Fruit fly (Drosophila melanogaster) whole organism, prepupa: Measurements from ENCODE around the gene Rel.

Source experiments
- Blimp-1 ChIP-seq: fragments of 200-800 bp; sonication (Bioruptor generic); optimal IDR thresholded peaks from 3 replicates; lab custom pipeline; 2017; ENCODE audit warnings: missing biosample characterization, missing genetic modification characterization, mild to moderate bottlenecking, moderate library complexity, missing genetic modification reagents
- CG10669 ChIP-seq: fragments of 200-800 bp; sonication (Bioruptor generic); optimal IDR thresholded peaks from 3 replicates; lab custom pipeline; 2018; ENCODE audit warnings: missing biosample characterization, mild to moderate bottlenecking, missing genetic modification characterization, moderate library complexity
- CG11762 ChIP-seq: fragments of 200-800 bp; sonication (Bioruptor generic); optimal IDR thresholded peaks from 3 replicates; lab custom pipeline; 2016; ENCODE audit warnings: missing biosample characterization, missing genetic modification characterization; ENCODE audit not compliant: insufficient read depth
- CG11902 ChIP-seq: fragments of 200-800 bp; sonication (Bioruptor generic); optimal IDR thresholded peaks from 3 replicates; lab custom pipeline; 2016; ENCODE audit warnings: missing biosample characterization, missing genetic modification characterization
- CG1621 ChIP-seq: fragments of 200-800 bp; sonication (Bioruptor generic); optimal IDR thresholded peaks from 3 replicates; lab custom pipeline; 2018; ENCODE audit warnings: missing biosample characterization, mild to moderate bottlenecking, missing genetic modification characterization
- CG16779 ChIP-seq: fragments of 200-800 bp; sonication (Bioruptor generic); optimal IDR thresholded peaks from 3 replicates; lab custom pipeline; 2017; ENCODE audit warnings: missing biosample characterization, mild to moderate bottlenecking, missing genetic modification characterization
- CG3032 ChIP-seq: fragments of 200-800 bp; optimal IDR thresholded peaks from 2 replicates; lab custom pipeline; 2019; ENCODE audit warnings: missing biosample characterization, mild to moderate bottlenecking, missing genetic modification characterization, moderate library complexity
- CG31627 ChIP-seq: fragments of 200-800 bp; sonication (Bioruptor generic); optimal IDR thresholded peaks from 3 replicates; lab custom pipeline; 2016; ENCODE audit warnings: missing biosample characterization, missing genetic modification characterization
- CG32006 ChIP-seq: fragments of 200-800 bp; sonication (Bioruptor generic); optimal IDR thresholded peaks from 3 replicates; lab custom pipeline; 2017; ENCODE audit warnings: missing biosample characterization, mild to moderate bottlenecking, missing genetic modification characterization
- CG34406 ChIP-seq: fragments of 200-800 bp; sonication (Bioruptor generic); optimal IDR thresholded peaks from 3 replicates; lab custom pipeline; 2016; ENCODE audit warnings: missing biosample characterization, missing genetic modification characterization
- CG3919 ChIP-seq: fragments of 200-800 bp; sonication (Bioruptor generic); optimal IDR thresholded peaks from 3 replicates; lab custom pipeline; 2016; ENCODE audit warnings: missing biosample characterization, missing genetic modification characterization
- CG4318 ChIP-seq: fragments of 200-800 bp; sonication (Bioruptor generic); optimal IDR thresholded peaks from 3 replicates; lab custom pipeline; 2017; ENCODE audit warnings: missing biosample characterization, mild to moderate bottlenecking, missing genetic modification characterization
- CG6163 ChIP-seq: fragments of 200-800 bp; sonication (Bioruptor generic); IDR thresholded peaks from 3 replicates; pipeline ENCODE4 v1.3.6; 2022; ENCODE audit warnings: missing biosample characterization, missing genetic modification characterization
- CG6276 ChIP-seq: fragments of 200-800 bp; sonication (Bioruptor generic); optimal IDR thresholded peaks from 2 replicates; lab custom pipeline; 2017; ENCODE audit warnings: missing biosample characterization, mild to moderate bottlenecking, missing genetic modification characterization
- CG6792 ChIP-seq: fragments of 200-800 bp; sonication (Bioruptor generic); optimal IDR thresholded peaks from 3 replicates; lab custom pipeline; 2016; ENCODE audit warnings: missing biosample characterization, missing genetic modification characterization
- CG6854 ChIP-seq: fragments of 200-800 bp; sonication (Bioruptor generic); optimal IDR thresholded peaks from 2 replicates; lab custom pipeline; 2017; ENCODE audit warnings: missing biosample characterization, mild to moderate bottlenecking, missing genetic modification characterization
- CG8632 ChIP-seq: fragments of 200-800 bp; sonication (Bioruptor generic); optimal IDR thresholded peaks from 3 replicates; lab custom pipeline; 2016; ENCODE audit warnings: missing biosample characterization, missing genetic modification characterization
- CG9139 ChIP-seq: fragments of 200-800 bp; sonication (Bioruptor generic); optimal IDR thresholded peaks from 3 replicates; lab custom pipeline; 2017; ENCODE audit warnings: missing biosample characterization, mild to moderate bottlenecking, missing genetic modification characterization
- Eip75B ChIP-seq: fragments of 200-800 bp; sonication (Bioruptor generic); optimal IDR thresholded peaks from 3 replicates; lab custom pipeline; 2016; ENCODE audit warnings: missing biosample characterization, missing genetic modification characterization
- Eip93F ChIP-seq: fragments of 200-800 bp; sonication (Bioruptor generic); optimal IDR thresholded peaks from 2 replicates; lab custom pipeline; 2016; ENCODE audit warnings: missing biosample characterization, mild to moderate bottlenecking, missing genetic modification characterization
- Ets21C ChIP-seq: fragments of 200-800 bp; sonication (Bioruptor generic); optimal IDR thresholded peaks from 3 replicates; lab custom pipeline; 2016; ENCODE audit warnings: missing biosample characterization, missing genetic modification characterization
- Gug ChIP-seq: fragments of 200-800 bp; sonication (Bioruptor generic); IDR thresholded peaks from 2 replicates; pipeline ENCODE4 v1.3.6; 2022; ENCODE audit warnings: missing biosample characterization, missing genetic modification characterization
- Hr38 ChIP-seq: sonication (Bioruptor generic); optimal IDR thresholded peaks from 2 replicates; lab custom pipeline; 2016; ENCODE audit warnings: missing biosample characterization, missing genetic modification characterization
- Hr39 ChIP-seq: fragments of 200-800 bp; sonication (Bioruptor generic); optimal IDR thresholded peaks from 2 replicates; lab custom pipeline; 2016; ENCODE audit warnings: missing biosample characterization, missing genetic modification characterization
- Hr4 ChIP-seq: fragments of 200-800 bp; sonication (Bioruptor generic); optimal IDR thresholded peaks from 3 replicates; lab custom pipeline; 2016; ENCODE audit warnings: missing biosample characterization, missing genetic modification characterization
- OdsH ChIP-seq: fragments of 200-800 bp; sonication (Bioruptor generic); optimal IDR thresholded peaks from 3 replicates; lab custom pipeline; 2016; ENCODE audit warnings: missing biosample characterization, missing genetic modification characterization
- Smox ChIP-seq: fragments of 200-800 bp; sonication (Bioruptor generic); optimal IDR thresholded peaks from 3 replicates; lab custom pipeline; 2016; ENCODE audit warnings: missing biosample characterization, missing genetic modification characterization
- Sox102F ChIP-seq: fragments of 200-800 bp; sonication (Bioruptor generic); optimal IDR thresholded peaks from 2 replicates; lab custom pipeline; 2016; ENCODE audit warnings: missing biosample characterization, mild to moderate bottlenecking, missing genetic modification characterization
- Sox14 ChIP-seq: fragments of 200-800 bp; sonication (Bioruptor generic); optimal IDR thresholded peaks from 3 replicates; lab custom pipeline; 2016; ENCODE audit warnings: missing biosample characterization, missing genetic modification characterization
- Sox15 ChIP-seq: fragments of 200-800 bp; sonication (Bioruptor generic); optimal IDR thresholded peaks from 3 replicates; lab custom pipeline; 2016; ENCODE audit warnings: missing biosample characterization, missing genetic modification characterization
- achi ChIP-seq: fragments of 200-800 bp; sonication (Bioruptor generic); optimal IDR thresholded peaks from 3 replicates; lab custom pipeline; 2016; ENCODE audit warnings: missing biosample characterization, missing genetic modification characterization
- acj6 ChIP-seq: fragments of 200-800 bp; sonication (Bioruptor generic); optimal IDR thresholded peaks from 3 replicates; lab custom pipeline; 2016; ENCODE audit warnings: missing biosample characterization, missing genetic modification characterization
- cyc ChIP-seq: fragments of 200-800 bp; sonication (Bioruptor generic); optimal IDR thresholded peaks from 3 replicates; lab custom pipeline; 2016; ENCODE audit warnings: missing biosample characterization, missing genetic modification characterization
- dac ChIP-seq: fragments of 200-800 bp; sonication (Bioruptor generic); optimal IDR thresholded peaks from 2 replicates; lab custom pipeline; 2017; ENCODE audit warnings: missing biosample characterization, mild to moderate bottlenecking, missing genetic modification characterization
- eg ChIP-seq: fragments of 200-800 bp; sonication (Bioruptor generic); IDR thresholded peaks from 3 replicates; pipeline ENCODE4 v1.3.6; 2022; ENCODE audit warnings: missing biosample characterization, missing genetic modification characterization
- esn ChIP-seq: fragments of 200-800 bp; sonication (Bioruptor generic); optimal IDR thresholded peaks from 2 replicates; lab custom pipeline; 2016; ENCODE audit warnings: missing biosample characterization, mild to moderate bottlenecking, missing genetic modification characterization, moderate library complexity
- fd59A ChIP-seq: fragments of 200-800 bp; sonication (Bioruptor generic); optimal IDR thresholded peaks from 2 replicates; lab custom pipeline; 2017; ENCODE audit warnings: missing biosample characterization, mild to moderate bottlenecking, missing genetic modification characterization, missing genetic modification reagents
- fd85E ChIP-seq: fragments of 200-800 bp; sonication (Bioruptor generic); optimal IDR thresholded peaks from 3 replicates; lab custom pipeline; 2016; ENCODE audit warnings: missing biosample characterization, missing genetic modification characterization
- fkh ChIP-seq: fragments of 200-800 bp; sonication (Bioruptor generic); optimal IDR thresholded peaks from 3 replicates; lab custom pipeline; 2017; ENCODE audit warnings: missing biosample characterization, mild to moderate bottlenecking, missing genetic modification characterization, moderate library complexity
- lz ChIP-seq: fragments of 200-800 bp; sonication (Bioruptor generic); optimal IDR thresholded peaks from 3 replicates; lab custom pipeline; 2016; ENCODE audit warnings: missing biosample characterization, missing genetic modification characterization
- net ChIP-seq: fragments of 200-800 bp; sonication (Bioruptor generic); optimal IDR thresholded peaks from 3 replicates; lab custom pipeline; 2016; ENCODE audit warnings: missing biosample characterization, missing genetic modification characterization
- pdm3 ChIP-seq: fragments of 200-800 bp; sonication (Bioruptor generic); optimal IDR thresholded peaks from 3 replicates; lab custom pipeline; 2016; ENCODE audit warnings: missing biosample characterization, missing genetic modification characterization
- salr ChIP-seq, 2 experiments: fragments of 200-800 bp; sonication (Bioruptor generic); optimal IDR thresholded peaks; 3 replicates each; lab custom pipeline; 2016 to 2018; ENCODE audit warnings: missing biosample characterization in 2 of 2, missing genetic modification characterization in 2 of 2, mild to moderate bottlenecking in 1 of 2
- ss ChIP-seq, 2 experiments: fragments of 200-800 bp; sonication (Bioruptor generic); optimal IDR thresholded peaks; 2 replicates in 1 of 2; 3 replicates in 1 of 2; lab custom pipeline; 2017 to 2018; ENCODE audit warnings: mild to moderate bottlenecking in 2 of 2, missing biosample characterization in 2 of 2, missing genetic modification characterization in 2 of 2, moderate library complexity in 1 of 2
- svp ChIP-seq: fragments of 200-800 bp; sonication (Bioruptor generic); peaks from one replicate; lab custom pipeline; 2016; ENCODE audit warnings: missing biosample characterization, missing genetic modification characterization
- topi ChIP-seq: fragments of 200-800 bp; sonication (Bioruptor generic); optimal IDR thresholded peaks from 3 replicates; lab custom pipeline; 2016; ENCODE audit warnings: missing biosample characterization, missing genetic modification characterization

The Rel gene

dm6 chr3R:9033619-9034401 is 14.0 kb downstream of the Rel start (continued):
- TF ChIP-seq CG3032 (peak; percentile 91), CG8632 (GFP tag; lab: Kevin White, UChicago) (peak; percentile 86), fd85E (GFP tag; lab: Kevin White, UChicago) (no peak), svp (peak; percentile 92), cyc (GFP tag; lab: Kevin White, UChicago) (peak; percentile 58), Blimp-1 (peak; percentile 72), esn (GFP tag; lab: Kevin White, UChicago) (peak; percentile 91), CG9139 (GFP tag; lab: Kevin White, UChicago) (peak; percentile 78), pdm3 (peak; percentile 81), Hr38 (GFP tag; lab: Kevin White, UChicago) (no peak), Ets21C (GFP tag; lab: Kevin White, UChicago) (peak; percentile 64), fd59A (GFP tag; lab: Kevin White, UChicago) (peak; percentile 81), CG1621 (tag; lab: Kevin White, UChicago) (peak; percentile 52), dac (GFP tag; lab: Kevin White, UChicago) (peak; percentile 69), ss (GFP tag; optimal IDR thresholded peaks at IDR 0.05; lab: Kevin White, UChicago) (peak; percentile 80 to 87), Smox (GFP tag; lab: Kevin White, UChicago) (peak; percentile 84), eg (GFP tag; lab: Robert Waterston, UW) (peak; percentile 77; the same call in 2 of the 3 replicates)

DNA sequence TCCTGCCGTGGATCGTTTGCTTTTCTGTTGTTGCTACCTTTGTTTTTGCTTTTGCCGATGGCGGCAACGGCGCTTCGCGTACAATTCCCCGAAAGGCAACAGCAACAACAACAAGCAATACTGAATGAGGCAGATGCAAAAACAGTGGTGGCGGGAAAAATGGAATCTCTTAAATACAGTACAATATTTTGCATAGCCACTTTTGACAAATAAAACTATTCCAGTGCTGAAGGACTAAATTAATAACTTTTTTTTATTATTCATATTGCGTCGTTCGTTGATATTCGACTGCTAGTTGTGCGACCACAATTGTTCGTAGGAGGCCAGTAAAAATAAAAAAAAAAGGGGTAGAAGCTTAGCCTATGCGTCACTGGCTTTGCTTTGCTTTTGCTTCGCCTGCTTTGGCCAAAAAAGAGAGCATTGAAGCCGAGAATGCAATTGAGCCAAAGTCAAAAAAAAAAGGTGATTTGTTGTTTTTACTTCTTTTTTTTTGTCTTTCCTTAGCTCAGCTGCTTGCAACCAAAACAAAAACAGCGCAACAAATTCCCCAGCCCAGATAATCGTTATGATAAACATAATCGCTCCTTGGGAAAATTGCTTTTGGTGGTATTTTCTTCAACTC is 15.9 kb downstream of the Rel start:
- TF ChIP-seq fd85E (GFP tag; lab: Kevin White, UChicago) = peak; percentile 95
- peak; percentile 98 for TF ChIP-seq Gug (GFP tag; lab: Robert Waterston, UW)
- TF ChIP-seq CG6163 (GFP tag; lab: Robert Waterston, UW) = peak; percentile 99
- peak; percentile 97 for TF ChIP-seq Hr39 (GFP tag; lab: Kevin White, UChicago)
- TF ChIP-seq Smox (GFP tag; lab: Kevin White, UChicago) = peak; percentile 96
- TF ChIP-seq CG3032 = peak; percentile 98
- peak; percentile 97 for TF ChIP-seq lz (GFP tag; lab: Kevin White, UChicago)
- TF ChIP-seq CG4318 = peak; percentile 98
- peak; percentile 97 for TF ChIP-seq CG31627 (GFP tag; lab: Kevin White, UChicago)
- peak; percentile 97 to 99 for TF ChIP-seq salr (GFP tag; optimal IDR thresholded peaks at IDR 0.05; lab: Kevin White, UChicago)
- peak; percentile 98 for TF ChIP-seq acj6 (GFP tag; lab: Kevin White, UChicago)
- peak; percentile 96 for TF ChIP-seq CG11902 (GFP tag; lab: Kevin White, UChicago)
- TF ChIP-seq CG6792 (GFP tag; lab: Kevin White, UChicago) = peak; percentile 98
- TF ChIP-seq CG11762 (GFP tag; lab: Kevin White, UChicago) = peak; percentile 98
- TF ChIP-seq CG8632 (GFP tag; lab: Kevin White, UChicago) = peak; percentile 98
- TF ChIP-seq OdsH (GFP tag; lab: Kevin White, UChicago) = peak; percentile 99
- peak; percentile 98 for TF ChIP-seq CG16779 (tag; lab: Kevin White, UChicago)
- peak; percentile 100 for TF ChIP-seq CG32006
- TF ChIP-seq eg (GFP tag; lab: Robert Waterston, UW) = peak; percentile 99
- TF ChIP-seq CG6276 (GFP tag; lab: Kevin White, UChicago) = peak; percentile 99
- TF ChIP-seq Ets21C (GFP tag; lab: Kevin White, UChicago) = peak; percentile 94
- TF ChIP-seq achi (GFP tag; lab: Kevin White, UChicago) = peak; percentile 98
- peak; percentile 99 for TF ChIP-seq Eip75B (GFP tag; lab: Kevin White, UChicago)
- TF ChIP-seq Sox14 (GFP tag; lab: Kevin White, UChicago) = peak; percentile 99
- TF ChIP-seq CG1621 (tag; lab: Kevin White, UChicago) = peak; percentile 98
- peak; percentile 99 for TF ChIP-seq pdm3
- peak; percentile 94 for TF ChIP-seq Eip93F
- TF ChIP-seq CG34406 (GFP tag; lab: Kevin White, UChicago) = peak; percentile 97
- TF ChIP-seq CG10669 (GFP tag; lab: Kevin White, UChicago) = peak; percentile 99
- peak; percentile 99 for TF ChIP-seq CG3919 (GFP tag; lab: Kevin White, UChicago)
- no peak for TF ChIP-seq fkh
- TF ChIP-seq Sox102F = peak; percentile 98
- TF ChIP-seq net (GFP tag; lab: Kevin White, UChicago) = peak; percentile 99
- TF ChIP-seq Hr4 (GFP tag; lab: Kevin White, UChicago) = peak; percentile 99
- peak; percentile 78 for TF ChIP-seq Blimp-1
- TF ChIP-seq CG6854 = peak; percentile 97
- TF ChIP-seq topi (GFP tag; lab: Kevin White, UChicago) = peak; percentile 97
- TF ChIP-seq svp = peak; percentile 99
- TF ChIP-seq Sox15 (GFP tag; lab: Kevin White, UChicago) = peak; percentile 94
